Worm (Caenorhabditis elegans) whole organism, midembryonic: ENCODE data around the gene ets-4.

ENCODE experiments used
- T22C8.4 ChIP-seq: fragments of 200-800 bp; sonication (Bioruptor generic); IDR thresholded peaks from 2 replicates; pipeline ENCODE4 v1.3.6; 2022; ENCODE audit warnings: missing genetic modification characterization, missing compliant biosample characterization
- cog-1 ChIP-seq: sonication (generic microtip); optimal IDR thresholded peaks from 2 replicates; lab custom pipeline; 2016; ENCODE audit warnings: missing genetic modification characterization, missing compliant biosample characterization
- flt-1 ChIP-seq: fragments of 200-800 bp; sonication (Bioruptor generic); IDR thresholded peaks from 2 replicates; pipeline ENCODE4 v1.3.6; 2022; ENCODE audit warnings: missing genetic modification characterization, missing compliant biosample characterization
- klf-2 ChIP-seq: fragments of 200-800 bp; sonication (Bioruptor generic); conservative IDR thresholded peaks from 2 replicates; pipeline ENCODE4 v1.3.6; 2022; ENCODE audit warnings: missing genetic modification reagents, missing genetic modification characterization, missing compliant biosample characterization
- med-1 ChIP-seq: sonication (generic microtip); optimal IDR thresholded peaks from 2 replicates; lab custom pipeline; 2017; ENCODE audit warnings: missing genetic modification characterization, mild to moderate bottlenecking, missing compliant biosample characterization, antibody characterized with exemption, missing genetic modification reagents; ENCODE audit not compliant: insufficient read depth
- ref-1 ChIP-seq: fragments of 200-800 bp; sonication (Bioruptor generic); conservative IDR thresholded peaks from 2 replicates; pipeline ENCODE4 v1.3.6; 2022; ENCODE audit warnings: missing genetic modification reagents, missing genetic modification characterization, missing compliant biosample characterization
- tab-1 ChIP-seq: fragments of 200-800 bp; sonication (Bioruptor generic); IDR thresholded peaks from 2 replicates; pipeline ENCODE4 v1.3.6; 2022; ENCODE audit warnings: missing genetic modification characterization, missing compliant biosample characterization
- ztf-23 ChIP-seq: fragments of 200-800 bp; sonication (Bioruptor generic); IDR thresholded peaks from 2 replicates; pipeline ENCODE4 v1.3.6; 2022; ENCODE audit warnings: missing genetic modification reagents, missing genetic modification characterization, missing compliant biosample characterization
- ztf-29 ChIP-seq: fragments of 200-800 bp; sonication (Bioruptor generic); IDR thresholded peaks from 2 replicates; pipeline ENCODE4 v1.3.6; 2022; ENCODE audit warnings: missing genetic modification reagents, missing genetic modification characterization, missing compliant biosample characterization

The ets-4 gene

ce11 chrX:6530591-6530990 is 11.9 kb downstream of the ets-4 start:
- no peak for TF ChIP-seq med-1 (GFP tag; lab: Kevin White, UChicago)
- no peak for TF ChIP-seq ref-1 (GFP tag; lab: Robert Waterston, UW)
- no peak for TF ChIP-seq tab-1 (GFP tag; lab: Robert Waterston, UW)
- TF ChIP-seq klf-2 (GFP tag; lab: Robert Waterston, UW), result no peak
- no peak for TF ChIP-seq ztf-23 (GFP tag; lab: Robert Waterston, UW)
- no peak for TF ChIP-seq ztf-29 (GFP tag; lab: Robert Waterston, UW)
- TF ChIP-seq flt-1, result no peak
- TF ChIP-seq cog-1 (tag; lab: Kevin White, UChicago), result no peak
- no peak for TF ChIP-seq T22C8.4 (GFP tag; lab: Robert Waterston, UW)

DNA sequence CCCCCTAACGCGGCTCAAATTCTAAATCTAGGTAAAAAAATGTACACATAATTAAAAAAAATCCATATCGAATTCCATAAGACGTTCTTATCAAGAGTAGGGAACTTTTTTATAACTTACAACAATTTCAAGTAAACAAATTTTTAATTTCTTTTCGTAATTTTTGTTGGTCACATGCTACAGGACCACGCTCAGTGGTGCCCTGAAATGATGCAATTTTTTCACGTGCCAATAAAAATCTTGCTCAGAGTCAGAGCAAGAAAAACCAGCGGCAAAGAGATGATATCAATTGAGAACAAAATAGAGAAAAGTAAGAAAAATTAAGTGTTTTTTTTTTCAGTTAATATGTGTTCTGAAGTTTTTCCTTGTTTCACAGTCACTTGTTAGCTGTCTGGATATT is 13.2 kb downstream of the ets-4 start:
- no peak for TF ChIP-seq ztf-29 (GFP tag; lab: Robert Waterston, UW)
- TF ChIP-seq klf-2 (GFP tag; lab: Robert Waterston, UW), result no peak
- TF ChIP-seq ztf-23 (GFP tag; lab: Robert Waterston, UW), result no peak
- no peak for TF ChIP-seq T22C8.4 (GFP tag; lab: Robert Waterston, UW)
- TF ChIP-seq ref-1 (GFP tag; lab: Robert Waterston, UW), result no peak
- TF ChIP-seq cog-1 (tag; lab: Kevin White, UChicago), result no peak
- TF ChIP-seq med-1 (GFP tag; lab: Kevin White, UChicago), result no peak
- TF ChIP-seq tab-1 (GFP tag; lab: Robert Waterston, UW), result no peak
- no peak for TF ChIP-seq flt-1

DNA sequence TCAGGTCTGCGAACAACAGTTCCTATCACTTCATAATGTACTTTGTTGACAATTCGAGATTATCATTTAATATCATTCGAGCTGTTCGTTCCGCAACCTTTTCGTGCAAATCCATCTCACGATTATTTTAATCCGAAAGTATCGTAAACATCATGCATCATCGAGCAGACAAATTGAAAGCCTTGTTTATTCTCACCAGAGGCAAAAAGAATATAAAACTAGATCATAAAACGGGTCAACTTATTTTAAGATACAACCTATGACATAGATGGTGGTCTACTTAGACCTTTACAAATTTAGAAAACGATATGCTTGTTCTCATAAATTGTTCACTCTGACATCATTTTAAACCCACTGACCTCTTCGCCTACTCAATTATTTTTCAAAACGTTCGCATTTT is 14.4 kb downstream of the ets-4 start:
- TF ChIP-seq ref-1 (GFP tag; lab: Robert Waterston, UW) (no peak), tab-1 (GFP tag; lab: Robert Waterston, UW) (no peak), ztf-29 (GFP tag; lab: Robert Waterston, UW) (no peak), ztf-23 (GFP tag; lab: Robert Waterston, UW) (no peak), med-1 (GFP tag; lab: Kevin White, UChicago) (no peak), klf-2 (GFP tag; lab: Robert Waterston, UW) (no peak), cog-1 (tag; lab: Kevin White, UChicago) (no peak), flt-1 (no peak), T22C8.4 (GFP tag; lab: Robert Waterston, UW) (no peak)

ce11 chrX:6536701-6537279 is 18.1 kb downstream of the ets-4 start, which contains the start of gene ilys-5:
ilys-5 (minus strand) TSS chrX:6536840.
- TF ChIP-seq tab-1 (GFP tag; lab: Robert Waterston, UW) (no peak), cog-1 (tag; lab: Kevin White, UChicago) (no peak), T22C8.4 (GFP tag; lab: Robert Waterston, UW) (no peak), ztf-29 (GFP tag; lab: Robert Waterston, UW) (no peak), ztf-23 (GFP tag; lab: Robert Waterston, UW) (no peak)

DNA sequence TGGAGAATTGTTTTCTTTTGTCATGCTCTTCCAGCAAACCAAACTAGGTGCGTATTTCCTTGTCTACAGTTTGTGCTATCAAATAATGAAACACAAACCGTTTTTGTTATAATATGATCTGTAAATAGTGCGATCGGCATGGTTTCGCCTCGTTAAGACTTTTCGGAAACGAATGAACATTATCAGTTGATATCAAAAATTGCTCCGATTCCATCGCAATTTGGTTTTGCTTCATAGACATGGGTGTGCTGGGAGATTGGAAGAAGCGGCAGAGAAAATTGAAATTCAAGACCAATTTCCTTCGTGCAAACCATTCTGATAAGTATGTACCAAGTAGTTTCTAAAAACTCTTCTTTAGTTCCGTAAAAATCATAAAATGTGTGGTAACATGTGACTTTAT is 19.4 kb downstream of the ets-4 start:
- TF ChIP-seq cog-1 (tag; lab: Kevin White, UChicago) (no peak), tab-1 (GFP tag; lab: Robert Waterston, UW) (no peak), klf-2 (GFP tag; lab: Robert Waterston, UW) (no peak), med-1 (GFP tag; lab: Kevin White, UChicago) (no peak), ztf-23 (GFP tag; lab: Robert Waterston, UW) (no peak), T22C8.4 (GFP tag; lab: Robert Waterston, UW) (no peak), flt-1 (no peak), ztf-29 (GFP tag; lab: Robert Waterston, UW) (no peak), ref-1 (GFP tag; lab: Robert Waterston, UW) (no peak)

DNA sequence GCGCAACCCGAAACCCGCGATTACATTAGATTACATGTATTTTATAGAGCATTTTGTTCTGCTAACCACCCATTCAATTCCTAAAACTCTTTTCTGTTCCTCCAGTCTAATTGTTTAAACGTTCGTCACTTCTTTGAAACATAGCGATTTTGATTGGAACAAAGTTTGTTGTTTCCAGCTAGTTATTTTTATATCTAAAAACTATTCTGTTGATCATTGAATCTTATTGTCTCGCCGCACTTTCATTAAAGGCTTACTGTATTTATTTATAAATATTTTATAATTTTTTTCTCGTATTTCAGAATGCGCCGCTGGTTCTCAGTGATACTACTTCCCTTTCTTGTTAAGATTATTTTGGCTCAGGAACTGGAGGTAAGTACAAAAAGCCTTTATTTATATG is 24.0 kb downstream of the ets-4 start, which contains the start of gene T14E8.2:
Gene T14E8.2, plus strand, starts transcription at position 301 of the 400 bp plus-strand sequence.
- TF ChIP-seq T22C8.4 (GFP tag; lab: Robert Waterston, UW) (no peak), ztf-29 (GFP tag; lab: Robert Waterston, UW) (no peak)

DNA sequence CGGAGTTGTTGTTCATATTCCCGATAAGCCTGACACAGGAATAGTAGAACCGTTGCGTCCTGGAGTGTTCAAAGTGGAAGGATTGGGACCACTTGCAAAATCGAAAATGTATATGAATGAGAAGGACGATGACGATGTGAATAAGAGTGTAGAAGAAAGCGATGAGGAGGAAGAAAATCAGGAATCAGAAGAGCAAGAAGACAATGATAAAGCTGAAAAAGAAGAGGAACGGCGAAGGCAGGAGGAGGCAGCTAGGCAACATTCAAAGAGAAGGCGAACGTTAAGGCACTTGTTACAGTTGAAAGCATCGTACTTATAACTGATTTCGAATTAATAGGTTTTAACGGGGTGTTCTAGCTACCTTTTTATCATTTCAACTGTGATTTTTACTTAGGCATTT is 25.0 kb downstream of the ets-4 start:
- no peak for TF ChIP-seq ztf-23 (GFP tag; lab: Robert Waterston, UW)
- TF ChIP-seq cog-1 (tag; lab: Kevin White, UChicago), result no peak
- TF ChIP-seq klf-2 (GFP tag; lab: Robert Waterston, UW), result no peak
- no peak for TF ChIP-seq flt-1
- no peak for TF ChIP-seq ztf-29 (GFP tag; lab: Robert Waterston, UW)
- TF ChIP-seq T22C8.4 (GFP tag; lab: Robert Waterston, UW), result no peak
- TF ChIP-seq med-1 (GFP tag; lab: Kevin White, UChicago), result no peak
- TF ChIP-seq ref-1 (GFP tag; lab: Robert Waterston, UW), result no peak
- TF ChIP-seq tab-1 (GFP tag; lab: Robert Waterston, UW), result no peak

DNA sequence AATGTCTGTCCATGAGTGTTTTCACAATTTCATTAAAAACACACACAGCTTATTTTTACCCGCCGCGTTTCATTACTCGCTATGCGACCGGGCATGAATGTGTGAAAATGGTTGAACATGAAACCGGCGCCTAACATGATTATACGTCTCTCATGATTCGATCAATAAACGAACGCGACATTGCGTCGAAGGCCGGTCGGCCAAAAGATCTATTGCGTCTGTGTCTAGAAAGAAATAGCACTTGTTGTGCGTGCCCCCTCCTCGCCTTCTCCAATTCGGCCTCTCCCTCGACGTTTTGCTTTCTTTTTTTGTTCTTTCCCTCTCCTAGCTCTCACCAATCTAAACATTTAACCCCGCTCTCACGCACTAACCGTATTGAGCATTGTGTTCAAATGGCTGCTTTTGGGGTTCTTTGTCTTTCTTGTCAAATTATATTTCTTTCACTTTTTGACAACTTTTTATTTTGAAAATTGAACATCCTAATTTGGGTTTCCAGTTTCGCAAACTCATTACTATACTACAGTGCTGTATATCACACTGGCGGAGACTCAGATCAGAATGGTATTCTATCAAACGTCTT is 32.5 kb downstream of the ets-4 start:
- TF ChIP-seq flt-1 (no peak), tab-1 (GFP tag; lab: Robert Waterston, UW) (no peak), med-1 (GFP tag; lab: Kevin White, UChicago) (no peak), klf-2 (GFP tag; lab: Robert Waterston, UW) (no peak), ref-1 (GFP tag; lab: Robert Waterston, UW) (no peak), T22C8.4 (GFP tag; lab: Robert Waterston, UW) (no peak), cog-1 (tag; lab: Kevin White, UChicago) (no peak), ztf-23 (GFP tag; lab: Robert Waterston, UW) (no peak), ztf-29 (GFP tag; lab: Robert Waterston, UW) (no peak)

DNA sequence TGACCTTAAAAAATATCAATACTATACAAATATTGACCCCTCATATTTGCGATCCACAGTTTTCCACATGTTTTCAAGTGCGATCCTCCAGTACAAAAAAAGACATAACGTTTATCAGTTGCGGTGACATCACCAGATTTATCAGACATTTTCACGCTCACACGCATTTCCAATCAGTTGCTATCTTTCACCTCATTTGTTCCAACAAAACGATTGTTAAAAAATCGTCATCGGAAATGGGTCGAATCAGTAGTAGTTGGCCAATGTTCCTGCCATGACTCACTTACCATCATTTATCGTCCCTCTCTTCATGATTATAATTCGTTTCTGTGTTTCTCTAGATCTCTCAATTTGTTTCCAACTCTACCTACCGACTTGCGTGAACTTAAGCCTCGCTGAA is 33.0 kb downstream of the ets-4 start:
- TF ChIP-seq T22C8.4 (GFP tag; lab: Robert Waterston, UW) (no peak), tab-1 (GFP tag; lab: Robert Waterston, UW) (no peak), flt-1 (no peak), klf-2 (GFP tag; lab: Robert Waterston, UW) (no peak), ztf-23 (GFP tag; lab: Robert Waterston, UW) (no peak), ztf-29 (GFP tag; lab: Robert Waterston, UW) (no peak), cog-1 (tag; lab: Kevin White, UChicago) (no peak), med-1 (GFP tag; lab: Kevin White, UChicago) (no peak), ref-1 (GFP tag; lab: Robert Waterston, UW) (no peak)
